Fruit fly (Drosophila melanogaster) whole organism, prepupa: ENCODE measurements around the gene Fcp3C.

Source experiments
- Blimp-1 ChIP-seq: fragments of 200-800 bp; sonication (Bioruptor generic); optimal IDR thresholded peaks from 3 replicates; lab custom pipeline; 2017; ENCODE audit warnings: missing biosample characterization, missing genetic modification characterization, mild to moderate bottlenecking, moderate library complexity, missing genetic modification reagents
- CG10669 ChIP-seq: fragments of 200-800 bp; sonication (Bioruptor generic); optimal IDR thresholded peaks from 3 replicates; lab custom pipeline; 2018; ENCODE audit warnings: missing biosample characterization, mild to moderate bottlenecking, missing genetic modification characterization, moderate library complexity
- CG11294 ChIP-seq: fragments of 200-800 bp; sonication (Bioruptor generic); IDR thresholded peaks from 2 replicates; pipeline ENCODE4 v1.3.6; 2022; ENCODE audit warnings: missing biosample characterization, missing genetic modification characterization
- CG11762 ChIP-seq: fragments of 200-800 bp; sonication (Bioruptor generic); optimal IDR thresholded peaks from 3 replicates; lab custom pipeline; 2016; ENCODE audit warnings: missing biosample characterization, missing genetic modification characterization; ENCODE audit not compliant: insufficient read depth
- CG11902 ChIP-seq: fragments of 200-800 bp; sonication (Bioruptor generic); optimal IDR thresholded peaks from 3 replicates; lab custom pipeline; 2016; ENCODE audit warnings: missing biosample characterization, missing genetic modification characterization
- CG15336 ChIP-seq: fragments of 200-800 bp; sonication (Bioruptor generic); IDR thresholded peaks from 2 replicates; pipeline ENCODE4 v1.3.6; 2022; ENCODE audit warnings: missing biosample characterization, missing genetic modification characterization
- CG1621 ChIP-seq: fragments of 200-800 bp; sonication (Bioruptor generic); optimal IDR thresholded peaks from 3 replicates; lab custom pipeline; 2018; ENCODE audit warnings: missing biosample characterization, mild to moderate bottlenecking, missing genetic modification characterization
- CG16779 ChIP-seq: fragments of 200-800 bp; sonication (Bioruptor generic); optimal IDR thresholded peaks from 3 replicates; lab custom pipeline; 2017; ENCODE audit warnings: missing biosample characterization, mild to moderate bottlenecking, missing genetic modification characterization
- CG3032 ChIP-seq: fragments of 200-800 bp; optimal IDR thresholded peaks from 2 replicates; lab custom pipeline; 2019; ENCODE audit warnings: missing biosample characterization, mild to moderate bottlenecking, missing genetic modification characterization, moderate library complexity
- CG32006 ChIP-seq: fragments of 200-800 bp; sonication (Bioruptor generic); optimal IDR thresholded peaks from 3 replicates; lab custom pipeline; 2017; ENCODE audit warnings: missing biosample characterization, mild to moderate bottlenecking, missing genetic modification characterization
- CG3919 ChIP-seq: fragments of 200-800 bp; sonication (Bioruptor generic); optimal IDR thresholded peaks from 3 replicates; lab custom pipeline; 2016; ENCODE audit warnings: missing biosample characterization, missing genetic modification characterization
- CG4318 ChIP-seq: fragments of 200-800 bp; sonication (Bioruptor generic); optimal IDR thresholded peaks from 3 replicates; lab custom pipeline; 2017; ENCODE audit warnings: missing biosample characterization, mild to moderate bottlenecking, missing genetic modification characterization
- CG6163 ChIP-seq: fragments of 200-800 bp; sonication (Bioruptor generic); IDR thresholded peaks from 3 replicates; pipeline ENCODE4 v1.3.6; 2022; ENCODE audit warnings: missing biosample characterization, missing genetic modification characterization
- CG6276 ChIP-seq: fragments of 200-800 bp; sonication (Bioruptor generic); optimal IDR thresholded peaks from 2 replicates; lab custom pipeline; 2017; ENCODE audit warnings: missing biosample characterization, mild to moderate bottlenecking, missing genetic modification characterization
- CG6854 ChIP-seq: fragments of 200-800 bp; sonication (Bioruptor generic); optimal IDR thresholded peaks from 2 replicates; lab custom pipeline; 2017; ENCODE audit warnings: missing biosample characterization, mild to moderate bottlenecking, missing genetic modification characterization
- CG8119 ChIP-seq: fragments of 200-800 bp; sonication (Bioruptor generic); IDR thresholded peaks from 3 replicates; pipeline ENCODE4 v1.3.6; 2022; ENCODE audit warnings: missing biosample characterization, missing genetic modification characterization
- CG8319 ChIP-seq: fragments of 200-800 bp; sonication (Bioruptor generic); optimal IDR thresholded peaks from 3 replicates; lab custom pipeline; 2016; ENCODE audit warnings: missing biosample characterization, missing genetic modification characterization
- CG8632 ChIP-seq: fragments of 200-800 bp; sonication (Bioruptor generic); optimal IDR thresholded peaks from 3 replicates; lab custom pipeline; 2016; ENCODE audit warnings: missing biosample characterization, missing genetic modification characterization
- CG9139 ChIP-seq: fragments of 200-800 bp; sonication (Bioruptor generic); optimal IDR thresholded peaks from 3 replicates; lab custom pipeline; 2017; ENCODE audit warnings: missing biosample characterization, mild to moderate bottlenecking, missing genetic modification characterization
- Eip78C ChIP-seq: fragments of 200-800 bp; sonication (Bioruptor generic); peaks from one replicate; lab custom pipeline; 2016; ENCODE audit warnings: missing biosample characterization, missing genetic modification characterization
- Eip93F ChIP-seq: fragments of 200-800 bp; sonication (Bioruptor generic); optimal IDR thresholded peaks from 2 replicates; lab custom pipeline; 2016; ENCODE audit warnings: missing biosample characterization, mild to moderate bottlenecking, missing genetic modification characterization
- Gug ChIP-seq: fragments of 200-800 bp; sonication (Bioruptor generic); IDR thresholded peaks from 2 replicates; pipeline ENCODE4 v1.3.6; 2022; ENCODE audit warnings: missing biosample characterization, missing genetic modification characterization
- Lpt ChIP-seq: fragments of 200-800 bp; sonication (Bioruptor generic); optimal IDR thresholded peaks from 3 replicates; lab custom pipeline; 2016; ENCODE audit warnings: missing biosample characterization, missing genetic modification characterization
- Met ChIP-seq: fragments of 200-800 bp; sonication (Bioruptor generic); optimal IDR thresholded peaks from 3 replicates; lab custom pipeline; 2016; ENCODE audit warnings: missing biosample characterization, missing genetic modification characterization
- OdsH ChIP-seq: fragments of 200-800 bp; sonication (Bioruptor generic); optimal IDR thresholded peaks from 3 replicates; lab custom pipeline; 2016; ENCODE audit warnings: missing biosample characterization, missing genetic modification characterization
- Smox ChIP-seq: fragments of 200-800 bp; sonication (Bioruptor generic); optimal IDR thresholded peaks from 3 replicates; lab custom pipeline; 2016; ENCODE audit warnings: missing biosample characterization, missing genetic modification characterization
- Sox14 ChIP-seq: fragments of 200-800 bp; sonication (Bioruptor generic); optimal IDR thresholded peaks from 3 replicates; lab custom pipeline; 2016; ENCODE audit warnings: missing biosample characterization, missing genetic modification characterization
- Sox15 ChIP-seq: fragments of 200-800 bp; sonication (Bioruptor generic); optimal IDR thresholded peaks from 3 replicates; lab custom pipeline; 2016; ENCODE audit warnings: missing biosample characterization, missing genetic modification characterization
- achi ChIP-seq: fragments of 200-800 bp; sonication (Bioruptor generic); optimal IDR thresholded peaks from 3 replicates; lab custom pipeline; 2016; ENCODE audit warnings: missing biosample characterization, missing genetic modification characterization
- dac ChIP-seq: fragments of 200-800 bp; sonication (Bioruptor generic); optimal IDR thresholded peaks from 2 replicates; lab custom pipeline; 2017; ENCODE audit warnings: missing biosample characterization, mild to moderate bottlenecking, missing genetic modification characterization
- eg ChIP-seq: fragments of 200-800 bp; sonication (Bioruptor generic); IDR thresholded peaks from 3 replicates; pipeline ENCODE4 v1.3.6; 2022; ENCODE audit warnings: missing biosample characterization, missing genetic modification characterization
- fkh ChIP-seq: fragments of 200-800 bp; sonication (Bioruptor generic); optimal IDR thresholded peaks from 3 replicates; lab custom pipeline; 2017; ENCODE audit warnings: missing biosample characterization, mild to moderate bottlenecking, missing genetic modification characterization, moderate library complexity
- net ChIP-seq: fragments of 200-800 bp; sonication (Bioruptor generic); optimal IDR thresholded peaks from 3 replicates; lab custom pipeline; 2016; ENCODE audit warnings: missing biosample characterization, missing genetic modification characterization
- pdm3 ChIP-seq: fragments of 200-800 bp; sonication (Bioruptor generic); optimal IDR thresholded peaks from 3 replicates; lab custom pipeline; 2016; ENCODE audit warnings: missing biosample characterization, missing genetic modification characterization
- ss ChIP-seq, 2 experiments: fragments of 200-800 bp; sonication (Bioruptor generic); optimal IDR thresholded peaks; 2 replicates in 1 of 2; 3 replicates in 1 of 2; lab custom pipeline; 2017 to 2018; ENCODE audit warnings: mild to moderate bottlenecking in 2 of 2, missing biosample characterization in 2 of 2, missing genetic modification characterization in 2 of 2, moderate library complexity in 1 of 2
- svp ChIP-seq: fragments of 200-800 bp; sonication (Bioruptor generic); peaks from one replicate; lab custom pipeline; 2016; ENCODE audit warnings: missing biosample characterization, missing genetic modification characterization
- topi ChIP-seq: fragments of 200-800 bp; sonication (Bioruptor generic); optimal IDR thresholded peaks from 3 replicates; lab custom pipeline; 2016; ENCODE audit warnings: missing biosample characterization, missing genetic modification characterization
- vri ChIP-seq: fragments of 200-800 bp; sonication (Bioruptor generic); optimal IDR thresholded peaks from 3 replicates; lab custom pipeline; 2016; ENCODE audit warnings: missing biosample characterization, mild to moderate bottlenecking, missing genetic modification characterization

Gene Fcp3C

DNA sequence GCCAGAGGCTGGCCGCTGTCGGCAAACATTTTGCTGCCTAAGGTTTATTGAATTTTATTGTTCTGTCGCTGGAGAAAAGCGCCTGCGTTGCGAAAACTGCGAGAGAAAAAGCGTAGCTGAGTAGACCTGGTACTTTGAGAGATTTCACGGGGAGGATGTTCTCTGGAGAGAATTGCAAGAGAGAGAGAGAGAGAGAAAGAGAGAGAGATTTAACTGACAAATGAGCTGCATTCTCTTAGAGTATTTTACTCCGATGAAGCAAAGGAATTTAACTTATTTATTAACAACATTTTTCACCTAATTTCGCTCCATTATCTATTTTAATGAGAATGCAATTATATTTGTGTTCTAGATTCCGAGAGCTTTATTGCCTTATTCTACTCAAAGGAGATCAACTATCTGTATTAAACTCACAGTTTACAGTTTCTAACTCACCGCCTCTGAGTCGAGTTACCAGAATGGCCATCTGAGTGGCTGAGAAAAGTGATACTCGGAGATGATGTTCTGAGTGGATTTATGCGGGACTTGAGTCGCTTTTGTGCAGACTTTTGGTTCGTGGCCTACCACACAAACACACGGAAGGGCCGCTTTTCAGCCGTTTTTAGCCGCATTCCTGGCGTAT is 16.7 kb upstream of the Fcp3C start:
- TF ChIP-seq Eip78C (GFP tag; lab: Kevin White, UChicago) (peak; percentile 25), svp (GFP tag; lab: Kevin White, UChicago) (peak; percentile 46), CG6163 (no peak), Blimp-1 (GFP tag; lab: Kevin White, UChicago) (no peak)
- TF ChIP-seq, all 60 proteins: peak for 2

dm6 chrX:3189723-3190122 is 15.4 kb upstream of the Fcp3C start:
- TF ChIP-seq CG15336 (GFP tag; lab: Robert Waterston, UW) (peak; percentile 80), CG32006 (GFP tag; lab: Kevin White, UChicago) (peak; percentile 50), CG11294 (GFP tag; lab: Robert Waterston, UW) (peak; percentile 14; the same call in 1 of the 2 replicates), net (GFP tag; lab: Kevin White, UChicago) (peak; percentile 2), CG8119 (GFP tag; lab: Robert Waterston, UW) (peak; percentile 87), CG6276 (GFP tag; lab: Kevin White, UChicago) (peak; percentile 86), CG6163 (peak; percentile 77), pdm3 (GFP tag; lab: Kevin White, UChicago) (peak; percentile 8), CG9139 (GFP tag; lab: Kevin White, UChicago) (no peak), Smox (no peak), fkh (GFP tag; lab: Kevin White, UChicago) (no peak), CG3919 (no peak), Eip78C (GFP tag; lab: Kevin White, UChicago) (peak; percentile 61), achi (GFP tag; lab: Kevin White, UChicago) (peak; percentile 18), Lpt (GFP tag; lab: Kevin White, UChicago) (peak; percentile 65), vri (GFP tag; lab: Kevin White, UChicago) (no peak), svp (GFP tag; lab: Kevin White, UChicago) (peak; percentile 24), dac (peak; percentile 14), Met (GFP tag; lab: Kevin White, UChicago) (no peak), CG16779 (tag; lab: Kevin White, UChicago) (peak; percentile 49), Gug (GFP tag; lab: Robert Waterston, UW) (peak; percentile 45; the same call in 1 of the 2 replicates), eg (GFP tag; lab: Robert Waterston, UW) (peak; percentile 92), OdsH (GFP tag; lab: Kevin White, UChicago) (peak; percentile 20), ss (GFP tag; optimal IDR thresholded peaks at IDR 0.05; lab: Kevin White, UChicago) (peak in 1 of 2 experiments; percentile 40)

DNA sequence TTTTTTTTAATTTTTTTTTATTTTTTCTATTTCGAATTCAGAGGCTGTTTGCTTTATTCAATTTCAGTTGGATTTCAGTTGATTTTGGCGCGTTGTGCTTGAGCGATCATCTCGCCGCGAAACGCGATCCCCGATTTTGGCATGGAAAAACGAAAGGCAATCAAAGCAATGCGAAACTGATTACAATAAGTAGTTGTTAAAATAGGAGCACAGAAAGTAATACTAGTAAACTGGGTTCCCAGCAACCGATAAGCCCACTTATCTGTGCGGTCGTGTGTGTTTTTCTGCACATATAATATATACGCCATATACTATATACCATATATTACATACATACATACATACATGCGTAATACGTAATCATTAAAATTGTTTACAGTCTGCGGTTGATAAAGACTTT is 14.9 kb upstream of the Fcp3C start:
- TF ChIP-seq CG10669 (no peak), Gug (GFP tag; lab: Robert Waterston, UW) (no peak), CG4318 (GFP tag; lab: Kevin White, UChicago) (no peak), CG15336 (GFP tag; lab: Robert Waterston, UW) (0 out of 2 replicates have a peak, but pooled peaks have one; percentile 29), topi (GFP tag; lab: Kevin White, UChicago) (no peak), Sox14 (GFP tag; lab: Kevin White, UChicago) (no peak), svp (GFP tag; lab: Kevin White, UChicago) (peak; percentile 3), CG3032 (tag; lab: Kevin White, UChicago) (no peak), CG8119 (GFP tag; lab: Robert Waterston, UW) (no peak)

- TF ChIP-seq CG11762 (no peak), fkh (GFP tag; lab: Kevin White, UChicago) (peak; percentile 79)
- TF ChIP-seq, all 60 proteins: peak for 1
Observed at dm6 chrX:3188419-3188818, 14.1 kb upstream of the Fcp3C start.

DNA sequence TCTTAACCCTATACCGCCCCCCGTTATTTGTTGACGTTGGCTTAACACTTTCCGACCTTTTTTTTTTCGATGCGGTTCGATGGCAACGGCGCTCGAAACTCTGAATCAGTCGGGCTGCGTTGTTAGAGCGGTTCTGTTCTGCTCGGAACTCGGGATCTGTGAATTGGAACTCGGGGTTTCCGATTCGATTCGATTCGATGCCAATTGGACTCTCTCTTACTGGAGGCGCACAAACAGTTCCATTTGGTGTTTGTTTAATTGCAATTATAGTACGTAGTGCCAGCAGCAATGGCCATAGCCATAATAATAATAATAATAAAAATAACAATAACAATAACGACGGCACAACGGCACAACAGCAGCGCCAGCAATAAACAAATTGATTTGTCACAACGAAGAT is 13.3 kb upstream of the Fcp3C start:
- no peak for TF ChIP-seq Blimp-1 (GFP tag; lab: Kevin White, UChicago)
- TF ChIP-seq CG8632: no peak
- no peak for TF ChIP-seq CG11294 (GFP tag; lab: Robert Waterston, UW)
- no peak for TF ChIP-seq vri (GFP tag; lab: Kevin White, UChicago)
- TF ChIP-seq CG8319 (GFP tag; lab: Kevin White, UChicago): no peak
- no peak for TF ChIP-seq CG11902 (GFP tag; lab: Kevin White, UChicago)
- TF ChIP-seq CG1621: no peak
- no peak for TF ChIP-seq CG6854 (GFP tag; lab: Kevin White, UChicago)
- TF ChIP-seq Eip93F (GFP tag; lab: Kevin White, UChicago): no peak
- TF ChIP-seq CG9139 (GFP tag; lab: Kevin White, UChicago): no peak
- no peak for TF ChIP-seq Sox15 (GFP tag; lab: Kevin White, UChicago)
- TF ChIP-seq, all 60 proteins: peak for 0
